Fruit fly (Drosophila melanogaster): ENCODE measurements around the gene pira.

The pira gene

DNA sequence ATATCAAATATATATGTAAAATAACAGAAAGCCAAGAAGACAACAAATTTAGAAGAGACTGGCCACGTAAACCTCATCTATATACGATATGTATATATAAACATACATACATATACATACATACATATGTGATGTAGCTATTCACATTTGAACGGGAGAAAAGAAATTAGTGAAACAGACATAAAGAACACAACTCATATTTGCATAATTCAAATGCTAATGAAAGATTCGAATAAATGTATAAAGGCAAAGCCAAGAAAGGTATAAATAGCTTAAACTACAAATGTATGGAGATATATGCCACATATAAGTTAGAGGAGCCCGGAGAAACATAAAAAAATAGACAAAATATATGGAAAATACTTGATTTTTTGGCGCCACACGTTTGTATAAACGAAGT, 23.0 kb downstream of the pira start:
- TF ChIP-seq Rel (GFP tag; optimal IDR thresholded peaks at IDR 0.05) (no peak), Rel (tag; optimal IDR thresholded peaks at IDR 0.05) (no peak), br (GFP tag; optimal IDR thresholded peaks at IDR 0.05) (no peak), Hnf4 (GFP tag; optimal IDR thresholded peaks at IDR 0.05) (no peak), Abd-B (GFP tag; optimal IDR thresholded peaks at IDR 0.05) (no peak), dsf (GFP tag; optimal IDR thresholded peaks at IDR 0.05; ENCODE audit: borderline replicate concordance) (no peak), Sp1 (GFP tag; optimal IDR thresholded peaks at IDR 0.05) (no peak), Dif (GFP tag; optimal IDR thresholded peaks at IDR 0.05; ENCODE audit: partially characterized antibody) (no peak), fru (GFP tag; optimal IDR thresholded peaks at IDR 0.05) (no peak), Jra (GFP tag; optimal IDR thresholded peaks at IDR 0.05) (no peak), Hr83 (GFP tag; optimal IDR thresholded peaks at IDR 0.05; ENCODE audit: poor library complexity, severe bottlenecking) (no peak), CG32264 (GFP tag; optimal IDR thresholded peaks at IDR 0.05) (no peak), pan (optimal IDR thresholded peaks at IDR 0.05) (no peak), foxo (GFP tag; optimal IDR thresholded peaks at IDR 0.05) (no peak), GATAd (GFP tag; optimal IDR thresholded peaks at IDR 0.05) (no peak), Myc (optimal IDR thresholded peaks at IDR 0.05) (no peak), ey (GFP tag; optimal IDR thresholded peaks at IDR 0.05) (no peak), sage (GFP tag; optimal IDR thresholded peaks at IDR 0.05) (no peak), CG9705 (GFP tag; optimal IDR thresholded peaks at IDR 0.05) (no peak)

DNA sequence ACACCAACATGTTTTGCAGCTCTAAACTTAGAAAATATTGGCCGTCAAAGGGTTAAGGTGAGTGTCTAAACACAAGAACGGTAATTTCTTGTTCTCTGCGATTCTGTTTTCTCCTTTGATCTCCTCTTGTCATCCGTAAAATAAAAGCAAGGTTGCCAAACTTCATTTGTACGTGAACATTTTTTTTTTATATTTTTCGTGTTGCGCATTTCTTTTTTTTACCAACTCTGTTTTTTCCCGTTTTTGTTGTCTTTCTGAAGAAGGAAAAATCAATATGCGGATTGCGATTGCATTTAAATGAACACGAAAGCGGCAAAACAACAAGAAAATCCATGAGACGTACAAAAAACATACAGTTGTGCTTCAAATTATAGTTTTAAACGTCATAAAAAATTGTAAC, 23.6 kb downstream of the pira start:
- TF ChIP-seq Sp1 (GFP tag; optimal IDR thresholded peaks at IDR 0.05): peak; percentile 7
- no peak for TF ChIP-seq Abd-B (GFP tag; optimal IDR thresholded peaks at IDR 0.05)
- no peak for TF ChIP-seq Rel (GFP tag; optimal IDR thresholded peaks at IDR 0.05)
- peak; percentile 62 for TF ChIP-seq Rel (tag; optimal IDR thresholded peaks at IDR 0.05)

dm6 chrX:12739047-12739446, 24.4 kb downstream of the pira start:
- TF ChIP-seq psq (GFP tag; optimal IDR thresholded peaks at IDR 0.05) (peak; percentile 96), OdsH (GFP tag; optimal IDR thresholded peaks at IDR 0.05) (no peak), Vsx2 (GFP tag; optimal IDR thresholded peaks at IDR 0.05; ENCODE audit: partially characterized antibody) (no peak), fru (GFP tag; optimal IDR thresholded peaks at IDR 0.05) (peak; percentile 52), Dif (GFP tag; optimal IDR thresholded peaks at IDR 0.05; ENCODE audit: partially characterized antibody) (peak; percentile 33), Rel (GFP tag; optimal IDR thresholded peaks at IDR 0.05) (no peak), Rel (tag; optimal IDR thresholded peaks at IDR 0.05) (peak; percentile 47), Hnf4 (GFP tag; optimal IDR thresholded peaks at IDR 0.05) (peak; percentile 18)

DNA sequence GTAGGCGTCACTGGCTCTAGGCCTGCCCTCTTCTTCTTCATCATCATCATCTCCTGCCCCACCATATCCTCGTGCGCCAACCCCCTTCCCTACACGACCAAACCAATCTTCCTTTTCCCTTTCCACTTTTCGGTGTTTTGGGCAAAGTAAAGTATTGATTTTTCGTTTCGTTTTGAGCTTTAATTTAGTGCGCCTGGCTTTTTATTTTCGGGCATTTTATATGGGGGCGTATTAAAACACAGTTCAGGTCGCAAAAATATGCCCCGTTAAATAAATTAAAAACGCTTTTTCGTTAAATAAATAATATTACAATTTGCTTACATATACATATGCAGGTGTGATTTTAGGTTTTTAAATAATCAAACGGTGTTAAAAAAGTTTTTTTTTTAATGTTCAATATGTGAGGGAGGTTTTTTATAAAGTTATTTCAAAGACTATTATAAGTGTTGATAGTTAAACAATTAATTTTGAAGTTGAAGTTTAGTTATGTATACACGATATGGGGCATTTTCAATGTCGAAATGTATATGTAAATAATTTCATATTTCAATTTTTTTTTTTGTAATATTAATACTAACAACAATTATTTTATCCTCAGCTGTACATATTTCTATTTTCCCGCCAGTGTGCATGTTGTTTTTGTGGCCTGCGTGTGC, 25.5 kb downstream of the pira start:
- TF ChIP-seq rgr (GFP tag; optimal IDR thresholded peaks at IDR 0.05): peak; percentile 54
- peak; percentile 49 for TF ChIP-seq dmrt93B (GFP tag; optimal IDR thresholded peaks at IDR 0.05)
- TF ChIP-seq fru (GFP tag; optimal IDR thresholded peaks at IDR 0.05): peak; percentile 46
- TF ChIP-seq lola (GFP tag; optimal IDR thresholded peaks at IDR 0.05): no peak
- TF ChIP-seq dl (GFP tag; optimal IDR thresholded peaks at IDR 0.05; ENCODE audit: insufficient read depth in 1 of 2, partially characterized antibody in 2 of 2): no peak
- TF ChIP-seq Dfd (GFP tag; optimal IDR thresholded peaks at IDR 0.05): no peak
- TF ChIP-seq brk (GFP tag; optimal IDR thresholded peaks at IDR 0.05): no peak
- TF ChIP-seq psq (GFP tag; optimal IDR thresholded peaks at IDR 0.05): no peak
- peak; percentile 66 for TF ChIP-seq HLH106 (tag; optimal IDR thresholded peaks at IDR 0.05)
- TF ChIP-seq dsf (GFP tag; optimal IDR thresholded peaks at IDR 0.05; ENCODE audit: borderline replicate concordance): no peak
- TF ChIP-seq OdsH (GFP tag; optimal IDR thresholded peaks at IDR 0.05): peak; percentile 62
- TF ChIP-seq Hnf4 (GFP tag; optimal IDR thresholded peaks at IDR 0.05): peak; percentile 3
- peak; percentile 32 for TF ChIP-seq sv (GFP tag; optimal IDR thresholded peaks at IDR 0.05)
- TF ChIP-seq GATAd (GFP tag; optimal IDR thresholded peaks at IDR 0.05): no peak
- peak; percentile 55 for TF ChIP-seq ey (GFP tag; optimal IDR thresholded peaks at IDR 0.05)
- TF ChIP-seq Vsx2 (GFP tag; optimal IDR thresholded peaks at IDR 0.05; ENCODE audit: partially characterized antibody): no peak
- peak; percentile 6 for TF ChIP-seq woc (GFP tag; optimal IDR thresholded peaks at IDR 0.05)
- TF ChIP-seq br (GFP tag; optimal IDR thresholded peaks at IDR 0.05): no peak
- TF ChIP-seq usp (GFP tag; optimal IDR thresholded peaks at IDR 0.05): no peak
- TF ChIP-seq Sp1 (GFP tag; optimal IDR thresholded peaks at IDR 0.05): peak; percentile 75
- peak in 1 of 2 experiments; percentile 77 for TF ChIP-seq foxo (GFP tag; optimal IDR thresholded peaks at IDR 0.05)
- TF ChIP-seq h (GFP tag; optimal IDR thresholded peaks at IDR 0.05): peak; percentile 24
- TF ChIP-seq Hr78 (GFP tag; optimal IDR thresholded peaks at IDR 0.05): no peak
